Fruit fly (Drosophila melanogaster): ENCODE data around the gene slp2.

slp2 gene

DNA sequence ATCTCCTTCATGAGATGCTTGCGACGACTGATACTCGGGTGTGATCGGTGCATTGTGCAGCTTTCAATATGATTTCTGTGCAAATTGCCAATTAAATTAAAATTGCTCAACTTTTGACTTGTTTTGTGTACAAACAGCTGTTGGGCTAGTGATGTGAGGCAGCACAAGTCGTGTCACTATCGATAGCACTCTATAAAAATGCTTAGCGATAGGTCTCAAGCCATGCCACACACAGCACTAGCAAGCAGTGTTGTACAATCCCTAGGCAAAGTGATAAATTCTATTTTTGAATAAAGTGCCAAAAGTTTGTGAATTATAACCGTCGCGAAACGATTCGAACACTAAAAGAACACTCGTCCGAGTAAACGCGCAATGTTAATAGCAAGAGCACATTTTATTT is 35.6 kb downstream of the slp2 start, which contains the start of gene CG31957 (continued):
- TF ChIP-seq HmgD (GFP tag; optimal IDR thresholded peaks at IDR 0.05) (peak; percentile 87), CG9932 (GFP tag; IDR thresholded peaks at IDR 0.05) (peak; percentile 91), CG5180 (GFP tag; optimal IDR thresholded peaks at IDR 0.05) (no peak), Lhr (GFP tag; optimal IDR thresholded peaks at IDR 0.05) (peak; percentile 67), eve (GFP tag; optimal IDR thresholded peaks at IDR 0.05) (no peak), CG18764 (GFP tag; optimal IDR thresholded peaks at IDR 0.05) (no peak), Aef1 (GFP tag; IDR thresholded peaks at IDR 0.05) (0 out of 3 replicates have a peak, but pooled peaks have one; percentile 37), ftz-f1 (GFP tag; optimal IDR thresholded peaks at IDR 0.05) (no peak), CG6765 (GFP tag; optimal IDR thresholded peaks at IDR 0.05) (no peak), CG4730 (GFP tag; IDR thresholded peaks at IDR 0.05) (no peak), wor (GFP tag; IDR thresholded peaks at IDR 0.05) (no peak), CG13624 (GFP tag; optimal IDR thresholded peaks at IDR 0.05) (peak; percentile 49), CG7839 (tag; optimal IDR thresholded peaks at IDR 0.05) (no peak), CG10321 (GFP tag; IDR thresholded peaks at IDR 0.05) (0 out of 2 replicates have a peak, but pooled peaks have one; percentile 7), h (optimal IDR thresholded peaks at IDR 0.05) (no peak), pb (GFP tag; optimal IDR thresholded peaks at IDR 0.05) (peak; percentile 10), ro (GFP tag; IDR thresholded peaks at IDR 0.05) (no peak), hth (optimal IDR thresholded peaks at IDR 0.05) (no peak), CTCF (GFP tag; optimal IDR thresholded peaks at IDR 0.05) (peak; percentile 44), unpg (GFP tag; optimal IDR thresholded peaks at IDR 0.05) (peak; percentile 13), CG1647 (GFP tag; optimal IDR thresholded peaks at IDR 0.05) (peak; percentile 23), gce (GFP tag; IDR thresholded peaks at IDR 0.05) (no peak), CG1832 (GFP tag; optimal IDR thresholded peaks at IDR 0.05) (no peak), zen2 (GFP tag; IDR thresholded peaks at IDR 0.05; ENCODE audit: partially characterized antibody) (peak; percentile 82), repo (GFP tag; optimal IDR thresholded peaks at IDR 0.05) (peak; percentile 17), scrt (GFP tag; optimal IDR thresholded peaks at IDR 0.05) (no peak)

DNA sequence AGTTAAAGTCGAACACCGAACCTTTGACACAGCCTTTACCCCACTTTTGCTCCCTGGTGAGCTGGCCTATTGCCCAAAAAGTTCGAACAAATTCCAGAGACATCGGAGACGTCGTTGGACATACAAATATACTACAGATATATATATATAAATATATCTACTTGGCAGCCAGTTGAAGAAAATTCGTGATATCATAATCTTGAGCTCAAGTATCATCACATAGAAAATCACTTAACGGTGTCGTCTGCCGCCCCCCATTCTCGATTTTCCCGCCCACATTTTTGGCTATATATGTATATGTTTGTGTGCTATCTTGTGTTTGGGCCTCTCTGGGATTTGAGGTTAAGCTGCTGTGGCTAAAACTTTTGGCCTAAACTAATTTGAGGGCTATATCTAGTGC is 40.4 kb downstream of the slp2 start:
- TF ChIP-seq CG13894 (tag; optimal IDR thresholded peaks at IDR 0.05) (peak; percentile 90), CG1024 (GFP tag; IDR thresholded peaks at IDR 0.05) (no peak)

DNA sequence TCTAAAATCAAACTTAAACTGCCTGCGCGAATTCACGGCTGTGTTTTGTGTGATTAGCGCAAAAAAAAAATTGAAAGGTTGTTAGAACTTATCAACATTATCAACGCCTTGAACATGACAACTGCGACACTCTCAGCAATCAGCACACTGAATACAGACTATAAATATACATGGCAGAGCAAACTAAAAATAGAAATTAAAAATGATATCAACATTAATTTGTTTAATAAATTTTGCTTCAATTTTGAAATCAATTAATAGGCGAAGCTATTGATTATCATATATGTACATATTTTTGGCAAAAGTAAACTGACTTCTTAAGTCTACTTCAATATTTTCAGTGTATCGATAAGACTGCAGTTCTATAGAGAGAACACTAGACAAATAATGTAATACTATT is 43.4 kb downstream of the slp2 start:
- TF ChIP-seq CG16815 (GFP tag; optimal IDR thresholded peaks at IDR 0.05) (no peak), sim (GFP tag; IDR thresholded peaks at IDR 0.05) (no peak), Bteb2 (GFP tag; optimal IDR thresholded peaks at IDR 0.05) (no peak), CG1529 (GFP tag; optimal IDR thresholded peaks at IDR 0.05) (no peak), HmgZ (tag; optimal IDR thresholded peaks at IDR 0.05) (peak; percentile 47), phol (tag; optimal IDR thresholded peaks at IDR 0.05) (peak; percentile 18), CG15601 (tag; optimal IDR thresholded peaks at IDR 0.05) (no peak), trem (tag; optimal IDR thresholded peaks at IDR 0.05) (no peak), CG13424 (tag; optimal IDR thresholded peaks at IDR 0.05) (no peak), CG18476 (GFP tag; optimal IDR thresholded peaks at IDR 0.05) (peak; percentile 22), schlank (tag; optimal IDR thresholded peaks at IDR 0.05) (no peak), Dip3 (GFP tag; optimal IDR thresholded peaks at IDR 0.05) (peak; percentile 48), dati (GFP tag; IDR thresholded peaks at IDR 0.05) (no peak), CG4328 (GFP tag; optimal IDR thresholded peaks at IDR 0.05) (no peak), D19A (tag; optimal IDR thresholded peaks at IDR 0.05) (no peak), Aef1 (GFP tag; IDR thresholded peaks at IDR 0.05) (peak; percentile 43; the same call in 1 of the 3 replicates), bbx (GFP tag; IDR thresholded peaks at IDR 0.05; ENCODE audit: partially characterized antibody) (no peak), Hr51 (GFP tag; optimal IDR thresholded peaks at IDR 0.05) (no peak), eyg (GFP tag; optimal IDR thresholded peaks at IDR 0.05) (no peak), CG10462 (GFP tag; optimal IDR thresholded peaks at IDR 0.05) (no peak), Deaf1 (tag; optimal IDR thresholded peaks at IDR 0.05) (no peak), CG16813 (GFP tag; IDR thresholded peaks at IDR 0.05; ENCODE audit: partially characterized antibody) (no peak), jing (GFP tag; optimal IDR thresholded peaks at IDR 0.05) (no peak), shn (GFP tag; optimal IDR thresholded peaks at IDR 0.05) (no peak)
